Worm (Caenorhabditis elegans): ENCODE results near the gene T15B12.1.

- no peak for TF ChIP-seq tab-1 (GFP tag; IDR thresholded peaks at IDR 0.05)
- no peak for TF ChIP-seq klf-2 (GFP tag; conservative IDR thresholded peaks at IDR 0.05)
- no peak for TF ChIP-seq flt-1 (GFP tag; IDR thresholded peaks at IDR 0.05)
Measured at ce11 chrIII:5310403-5310802, 22.4 kb downstream of the T15B12.1 start.

Data from whole organism, midembryonic.